Worm (Caenorhabditis elegans): ENCODE data around the gene farl-11.

The farl-11 gene

DNA sequence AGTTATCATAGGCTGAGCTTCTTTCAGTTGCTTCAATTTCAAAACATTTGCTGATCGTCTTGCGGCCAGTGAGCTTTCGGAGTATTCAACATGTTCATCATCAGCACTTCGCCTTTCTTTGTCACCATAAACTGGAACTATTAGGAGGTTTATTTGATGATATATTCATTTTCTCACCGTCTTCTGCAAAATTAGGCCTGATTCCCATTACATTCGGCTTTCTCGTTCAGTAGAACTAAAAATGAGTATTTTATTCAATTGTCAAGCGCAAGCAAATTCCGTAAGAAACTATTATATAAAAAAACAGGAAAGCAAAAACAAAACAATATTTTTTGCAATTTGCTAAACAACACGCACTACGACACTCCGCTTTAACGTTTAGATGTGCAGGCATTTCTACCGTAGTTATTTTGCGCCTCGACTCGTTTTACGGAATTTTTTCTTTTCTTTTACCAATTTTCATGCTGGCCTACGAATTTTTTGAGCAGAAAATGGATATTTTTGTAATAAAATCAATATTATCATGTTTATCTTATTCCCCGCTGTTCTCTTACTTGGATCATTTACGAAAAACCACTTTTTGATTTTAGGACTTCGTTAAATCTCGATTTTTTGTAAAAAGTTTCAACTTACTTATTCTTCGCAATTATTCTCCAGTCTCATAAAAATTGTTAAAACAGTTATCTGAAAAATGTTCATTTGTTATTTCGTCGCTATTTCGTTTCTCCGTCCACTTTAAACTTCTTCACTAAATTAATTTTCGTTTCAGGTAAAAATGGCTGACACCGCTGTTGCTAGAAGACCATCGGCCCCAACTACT, at the start of gene farl-11, which contains the start of gene rpl-33:
Gene farl-11 (minus strand): TSS at position 242 of the 820 bp plus-strand sequence.
Gene rpl-33 (plus strand): TSS at position 770 of the 820 bp plus-strand sequence.
- no peak for TF ChIP-seq unc-62 (GFP tag; optimal IDR thresholded peaks at IDR 0.05)

- TF ChIP-seq unc-62 (GFP tag; optimal IDR thresholded peaks at IDR 0.05): no peak
Observed at ce11 chrII:7151969-7152631, 47.3 kb upstream of the farl-11 start, which contains the start of gene fust-1. Gene fust-1, plus strand, starts transcription at chrII:7152581.

DNA sequence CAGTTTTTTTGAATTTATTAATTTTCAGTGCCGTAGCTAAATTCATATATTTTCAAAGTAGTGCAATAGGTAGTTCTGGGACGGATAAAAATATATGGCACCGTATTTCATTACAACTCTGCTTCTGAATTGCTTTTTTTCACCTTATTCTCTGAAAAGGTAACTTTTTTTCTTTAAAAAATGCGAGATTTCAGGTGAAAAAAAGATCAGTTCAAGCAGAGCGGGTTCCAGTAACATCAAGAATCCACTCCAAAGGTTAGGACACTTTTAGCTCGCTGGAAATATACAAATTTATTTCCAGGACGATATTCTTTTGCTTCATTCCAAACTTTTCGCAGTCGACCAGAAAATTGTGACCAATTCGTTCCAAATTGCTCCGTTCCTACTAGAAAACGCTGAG, 43.3 kb upstream of the farl-11 start, which contains the start of gene T07F8.1:
Gene T07F8.1 (plus strand): TSS at position 301 of the 400 bp plus-strand sequence.
- TF ChIP-seq unc-62 (GFP tag; optimal IDR thresholded peaks at IDR 0.05): no peak

DNA sequence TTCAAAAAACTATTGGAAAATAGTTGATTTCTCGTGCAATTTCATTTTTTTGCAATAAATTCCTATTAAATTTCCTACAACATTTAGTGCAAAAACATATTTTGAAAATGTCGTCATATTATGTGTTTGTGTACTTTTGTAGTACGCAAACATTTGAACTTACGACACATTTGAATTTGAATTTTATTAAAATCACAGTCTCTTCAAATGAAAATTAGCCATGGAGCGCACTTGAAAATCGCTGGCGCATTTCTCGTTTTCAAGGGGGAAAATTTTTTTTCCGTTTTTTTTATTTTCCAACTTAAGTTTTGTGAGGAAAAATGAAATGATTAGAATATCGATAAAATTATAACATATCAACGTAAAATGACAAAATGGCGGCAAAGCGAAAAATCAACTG, 42.7 kb upstream of the farl-11 start:
- TF ChIP-seq unc-62 (GFP tag; optimal IDR thresholded peaks at IDR 0.05): no peak

DNA sequence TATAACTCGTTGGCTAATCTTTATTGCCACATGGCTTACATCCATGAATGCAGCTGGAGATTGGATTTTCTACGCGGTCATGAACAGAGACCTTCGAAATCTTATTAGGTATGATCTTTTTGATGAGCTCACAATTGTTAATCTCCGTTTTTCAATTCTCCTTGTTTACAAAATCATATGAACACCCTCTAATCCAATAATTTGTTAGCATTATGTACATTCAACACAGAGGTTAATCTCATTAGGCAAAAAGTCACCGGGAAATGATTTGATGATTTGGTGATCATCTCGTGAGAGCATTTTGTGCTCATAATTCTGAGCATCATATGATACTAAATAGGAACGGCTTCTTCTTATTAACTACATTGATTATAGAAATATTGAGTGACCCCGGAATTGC, 41.4 kb upstream of the farl-11 start:
- no peak for TF ChIP-seq unc-62 (GFP tag; optimal IDR thresholded peaks at IDR 0.05)

ce11 chrII:7144307-7144706, 39.5 kb upstream of the farl-11 start, which contains the start of gene npr-31:
Gene npr-31, plus strand, starts transcription at chrII:7144607.
- TF ChIP-seq unc-62 (GFP tag; optimal IDR thresholded peaks at IDR 0.05): no peak

DNA sequence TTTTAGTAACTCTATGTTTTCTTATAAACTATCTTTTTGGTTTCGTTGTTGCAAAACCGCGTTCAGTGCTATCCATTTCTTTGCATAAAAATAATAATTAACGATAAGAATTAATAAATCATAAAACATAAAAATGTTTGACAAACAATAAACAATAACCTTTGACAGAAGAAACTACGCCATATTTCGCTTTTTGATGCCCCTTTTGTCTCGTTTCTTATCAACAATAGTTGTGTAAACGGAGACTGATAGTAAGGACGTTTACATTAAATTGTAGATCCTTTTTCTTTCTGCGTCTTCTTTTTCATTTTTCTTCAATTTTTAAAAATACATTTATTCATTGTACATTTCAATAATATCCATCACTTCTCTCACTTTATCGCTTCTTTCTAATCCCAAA, 34.2 kb upstream of the farl-11 start:
- TF ChIP-seq unc-62 (GFP tag; optimal IDR thresholded peaks at IDR 0.05): no peak

ce11 chrII:7131871-7132693, 27.2 kb upstream of the farl-11 start, which contains the start of the genes T07F8.4 and gld-3:
Gene T07F8.4, minus strand, starts transcription at chrII:7132032.
Gene gld-3, plus strand, starts transcription at chrII:7132643.
- no peak for TF ChIP-seq unc-62 (GFP tag; optimal IDR thresholded peaks at IDR 0.05)

DNA sequence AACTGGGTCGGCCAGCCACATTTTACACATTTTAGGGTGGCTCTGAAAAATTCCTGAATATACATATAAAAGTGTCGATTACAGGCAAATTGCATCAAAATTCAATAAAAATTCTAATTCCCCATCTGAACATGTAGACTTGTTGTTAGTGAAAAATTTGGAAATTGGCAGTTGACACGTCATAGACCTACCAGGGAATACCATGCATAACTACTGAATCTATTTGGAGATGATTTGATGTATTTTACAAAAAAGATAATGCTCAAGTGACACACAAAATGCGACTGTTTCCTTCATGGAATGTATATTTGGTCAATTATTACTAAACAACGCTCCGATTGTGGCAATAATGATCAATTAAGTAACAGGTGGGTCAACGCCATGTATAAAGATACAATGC, 21.6 kb upstream of the farl-11 start, which contains the start of gene F10E7.1:
Gene F10E7.1 (plus strand): TSS at position 301 of the 400 bp plus-strand sequence.
- no peak for TF ChIP-seq unc-62 (GFP tag; optimal IDR thresholded peaks at IDR 0.05)

DNA sequence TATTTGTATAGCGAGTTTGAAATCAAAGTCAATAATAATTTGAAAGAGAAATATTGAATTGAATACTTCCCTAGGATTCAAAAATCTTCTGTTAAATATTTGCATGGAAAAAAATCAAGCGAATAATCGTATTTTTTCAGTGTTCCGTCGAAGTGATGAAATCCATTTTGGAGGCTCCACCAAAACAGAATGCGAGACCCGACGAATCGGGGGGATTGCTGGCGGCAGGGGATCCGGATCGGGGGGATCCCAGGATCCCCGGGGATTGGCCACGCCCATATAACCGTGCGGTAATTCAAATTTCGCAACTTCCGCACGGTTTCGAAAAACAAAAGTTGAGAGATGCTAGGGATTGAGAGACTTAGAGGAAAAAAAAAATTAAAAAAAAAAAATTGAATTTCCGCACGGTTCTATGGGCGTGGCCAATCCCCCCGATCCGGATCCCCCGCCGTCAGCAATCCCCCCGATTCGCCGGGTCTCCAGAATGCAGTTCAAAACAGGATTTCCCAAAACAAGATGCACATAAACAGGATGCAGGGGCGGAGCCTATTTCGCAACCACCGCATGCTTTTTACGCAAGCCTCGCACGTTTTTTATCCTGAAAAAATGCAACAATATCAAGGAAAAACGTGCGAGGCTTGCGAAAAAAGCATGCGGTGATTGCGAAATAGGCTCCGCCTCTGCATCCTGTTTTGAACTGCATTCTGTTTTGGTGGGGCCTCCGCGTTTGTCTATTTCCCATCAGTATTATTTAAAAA, 18.0 kb upstream of the farl-11 start, which contains the start of gene F10E7.11:
Gene F10E7.11 (minus strand): TSS at position 232 of the 758 bp plus-strand sequence.
- no peak for TF ChIP-seq unc-62 (GFP tag; optimal IDR thresholded peaks at IDR 0.05)

DNA sequence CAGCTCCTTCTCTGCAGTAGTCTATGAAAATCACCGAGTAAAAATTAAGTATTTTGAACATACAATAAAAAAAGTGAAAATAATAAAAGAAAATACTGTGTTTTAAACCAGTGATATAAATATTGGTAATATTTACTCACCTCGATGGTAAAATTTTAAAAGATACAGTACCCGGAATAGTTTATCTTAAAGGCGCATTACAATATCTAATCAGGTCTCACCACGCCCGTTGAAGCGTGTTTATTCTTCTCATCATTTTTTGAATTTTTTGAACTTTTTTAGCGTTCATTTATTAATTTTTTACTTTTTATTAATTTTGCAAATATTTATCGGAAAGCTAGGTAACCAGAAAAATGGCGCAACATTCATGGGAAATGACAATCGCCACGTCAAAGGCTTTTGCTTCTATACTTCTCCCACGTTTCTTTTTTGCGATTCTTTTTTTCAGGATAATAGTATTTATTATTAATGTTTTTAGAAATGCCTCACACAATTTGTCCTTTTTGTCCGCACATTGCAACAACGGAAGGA, 17.0 kb upstream of the farl-11 start, which contains the start of gene F10E7.2:
Gene F10E7.2 (plus strand): TSS at position 481 of the 531 bp plus-strand sequence.
- no peak for TF ChIP-seq unc-62 (GFP tag; optimal IDR thresholded peaks at IDR 0.05)

- no peak for TF ChIP-seq unc-62 (GFP tag; optimal IDR thresholded peaks at IDR 0.05)
Observed at ce11 chrII:7119525-7119924, 14.7 kb upstream of the farl-11 start.

ce11 chrII:7116350-7116749, 11.5 kb upstream of the farl-11 start, which contains the start of gene spon-1:
Gene spon-1, plus strand, starts transcription at chrII:7116557.
- TF ChIP-seq unc-62 (GFP tag; optimal IDR thresholded peaks at IDR 0.05): no peak

ce11 chrII:7115638-7116037, 10.8 kb upstream of the farl-11 start, which contains the start of gene cutl-5:
Gene cutl-5, minus strand, starts transcription at chrII:7115906.
- TF ChIP-seq unc-62 (GFP tag; optimal IDR thresholded peaks at IDR 0.05): no peak
